Worm (Caenorhabditis elegans) whole organism, L3 larva: ENCODE measurements around the gene nhr-91.

Experiments
- R02D3.7 ChIP-seq: fragments of 150-350 bp; optimal IDR thresholded peaks from 2 replicates; lab custom pipeline; 2014; ENCODE audit warnings: missing biosample characterization, missing genetic modification characterization
- ZK546.5 ChIP-seq: sonication (generic microtip); optimal IDR thresholded peaks from 2 replicates; lab custom pipeline; 2017; ENCODE audit warnings: missing biosample characterization, missing genetic modification characterization
- aly-2 ChIP-seq: fragments of 150-350 bp; optimal IDR thresholded peaks from 2 replicates; lab custom pipeline; 2014; ENCODE audit warnings: missing biosample characterization, missing genetic modification characterization
- ama-1 ChIP-seq: fragments of 150-350 bp; optimal IDR thresholded peaks from 2 replicates; lab custom pipeline; 2018
- ceh-16 ChIP-seq: sonication (generic microtip); optimal IDR thresholded peaks from 2 replicates; lab custom pipeline; 2017; ENCODE audit warnings: missing biosample characterization, missing genetic modification characterization
- ceh-28 ChIP-seq: fragments of 150-350 bp; optimal IDR thresholded peaks from 2 replicates; lab custom pipeline; 2014; ENCODE audit warnings: missing biosample characterization, missing genetic modification reagents, missing genetic modification characterization
- ceh-82 ChIP-seq: fragments of 150-350 bp; optimal IDR thresholded peaks from 2 replicates; lab custom pipeline; 2014; ENCODE audit warnings: missing biosample characterization, missing genetic modification characterization
- ceh-9 ChIP-seq: sonication (generic microtip); optimal IDR thresholded peaks from 2 replicates; lab custom pipeline; 2018; ENCODE audit warnings: missing biosample characterization, missing genetic modification characterization
- egl-5 ChIP-seq: fragments of 150-350 bp; optimal IDR thresholded peaks from 2 replicates; lab custom pipeline; 2017; ENCODE audit warnings: missing biosample characterization, missing genetic modification reagents, missing genetic modification characterization, inconsistent platforms
- elt-1 ChIP-seq: fragments of 150-350 bp; optimal IDR thresholded peaks from 2 replicates; lab custom pipeline; 2014; ENCODE audit warnings: missing biosample characterization, missing genetic modification characterization
- elt-2 ChIP-seq: sonication (generic microtip); optimal IDR thresholded peaks from 2 replicates; lab custom pipeline; 2016; ENCODE audit warnings: missing genetic modification reagents, mild to moderate bottlenecking, missing genetic modification characterization, missing compliant biosample characterization
- eor-1 ChIP-seq, 2 experiments: fragments of 150-350 bp; optimal IDR thresholded peaks; 2 replicates each; lab custom pipeline; 2014 to 2018; ENCODE audit warnings: missing biosample characterization in 2 of 2, missing genetic modification characterization in 2 of 2
- fkh-10 ChIP-seq: sonication (generic microtip); optimal IDR thresholded peaks from 2 replicates; lab custom pipeline; 2017; ENCODE audit warnings: missing biosample characterization, missing genetic modification reagents, missing genetic modification characterization
- fkh-2 ChIP-seq: fragments of 150-350 bp; optimal IDR thresholded peaks from 2 replicates; lab custom pipeline; 2014; ENCODE audit warnings: missing biosample characterization, missing genetic modification reagents, missing genetic modification characterization
- fos-1 ChIP-seq: fragments of 150-350 bp; optimal IDR thresholded peaks from 2 replicates; lab custom pipeline; 2014; ENCODE audit warnings: missing biosample characterization, missing genetic modification characterization
- hmg-11 ChIP-seq: sonication (generic microtip); optimal IDR thresholded peaks from 2 replicates; lab custom pipeline; 2016; ENCODE audit warnings: missing genetic modification characterization, missing compliant biosample characterization
- jun-1 ChIP-seq: fragments of 150-350 bp; optimal IDR thresholded peaks from 2 replicates; lab custom pipeline; 2014; ENCODE audit warnings: missing biosample characterization, missing genetic modification reagents, missing genetic modification characterization
- lin-15B ChIP-seq: fragments of 150-350 bp; optimal IDR thresholded peaks from 2 replicates; lab custom pipeline; 2014; ENCODE audit warnings: missing biosample characterization, missing genetic modification characterization
- mdl-1 ChIP-seq: fragments of 150-350 bp; optimal IDR thresholded peaks from 2 replicates; lab custom pipeline; 2014; ENCODE audit warnings: missing biosample characterization, missing genetic modification characterization
- nfya-1 ChIP-seq: sonication (generic microtip); optimal IDR thresholded peaks from 2 replicates; lab custom pipeline; 2017; ENCODE audit warnings: missing genetic modification characterization, mild to moderate bottlenecking, missing compliant biosample characterization, antibody characterized with exemption, moderate library complexity; ENCODE audit not compliant: insufficient read depth
- nhr-11 ChIP-seq: fragments of 150-350 bp; optimal IDR thresholded peaks from 2 replicates; lab custom pipeline; 2014; ENCODE audit warnings: missing biosample characterization, missing genetic modification characterization
- nhr-23 ChIP-seq: fragments of 150-350 bp; optimal IDR thresholded peaks from 2 replicates; lab custom pipeline; 2014; ENCODE audit warnings: missing biosample characterization, missing genetic modification reagents, missing genetic modification characterization
- nhr-25 ChIP-seq: sonication (generic microtip); optimal IDR thresholded peaks from 2 replicates; lab custom pipeline; 2017; ENCODE audit warnings: missing biosample characterization, missing genetic modification characterization
- nhr-28 ChIP-seq: fragments of 150-350 bp; optimal IDR thresholded peaks from 2 replicates; lab custom pipeline; 2014; ENCODE audit warnings: missing biosample characterization, missing genetic modification characterization
- nhr-43 ChIP-seq: sonication (generic microtip); optimal IDR thresholded peaks from 2 replicates; lab custom pipeline; 2016; ENCODE audit warnings: mild to moderate bottlenecking, missing genetic modification characterization, missing compliant biosample characterization; ENCODE audit not compliant: poor library complexity, severe bottlenecking
- nhr-67 ChIP-seq: fragments of 150-350 bp; optimal IDR thresholded peaks from 2 replicates; lab custom pipeline; 2014; ENCODE audit warnings: missing biosample characterization, missing genetic modification characterization
- nhr-76 ChIP-seq: fragments of 150-350 bp; sonication (generic microtip); optimal IDR thresholded peaks from 5 replicates; lab custom pipeline; 2014; ENCODE audit warnings: missing biosample characterization, missing genetic modification characterization
- nhr-77 ChIP-seq: fragments of 150-350 bp; optimal IDR thresholded peaks from 2 replicates; lab custom pipeline; 2014; ENCODE audit warnings: missing biosample characterization, missing genetic modification characterization
- pqm-1 ChIP-seq: fragments of 150-350 bp; optimal IDR thresholded peaks from 2 replicates; lab custom pipeline; 2017; ENCODE audit warnings: missing biosample characterization, missing genetic modification characterization, inconsistent platforms
- sea-2 ChIP-seq: fragments of 150-350 bp; sonication (generic microtip); optimal IDR thresholded peaks from 4 replicates; lab custom pipeline; 2014; ENCODE audit warnings: missing biosample characterization, missing genetic modification reagents, missing genetic modification characterization
- skn-1 ChIP-seq: fragments of 150-350 bp; optimal IDR thresholded peaks from 2 replicates; lab custom pipeline; 2014; ENCODE audit warnings: missing biosample characterization, missing genetic modification characterization
- snpc-4 ChIP-seq: fragments of 150-350 bp; optimal IDR thresholded peaks from 2 replicates; lab custom pipeline; 2014; ENCODE audit warnings: missing biosample characterization, missing genetic modification characterization
- tbx-2 ChIP-seq: sonication (generic microtip); optimal IDR thresholded peaks from 2 replicates; lab custom pipeline; 2016; ENCODE audit warnings: mild to moderate bottlenecking, missing genetic modification characterization, missing compliant biosample characterization
- unc-62 ChIP-seq: fragments of 150-350 bp; sonication (generic microtip); optimal IDR thresholded peaks from 4 replicates; lab custom pipeline; 2014; ENCODE audit warnings: missing biosample characterization, missing genetic modification reagents, missing genetic modification characterization
- zag-1 ChIP-seq: fragments of 150-350 bp; optimal IDR thresholded peaks from 2 replicates; lab custom pipeline; 2014; ENCODE audit warnings: missing biosample characterization, missing genetic modification characterization
- ztf-4 ChIP-seq: fragments of 150-350 bp; optimal IDR thresholded peaks from 2 replicates; lab custom pipeline; 2014; ENCODE audit warnings: missing biosample characterization, missing genetic modification characterization

nhr-91 gene

DNA sequence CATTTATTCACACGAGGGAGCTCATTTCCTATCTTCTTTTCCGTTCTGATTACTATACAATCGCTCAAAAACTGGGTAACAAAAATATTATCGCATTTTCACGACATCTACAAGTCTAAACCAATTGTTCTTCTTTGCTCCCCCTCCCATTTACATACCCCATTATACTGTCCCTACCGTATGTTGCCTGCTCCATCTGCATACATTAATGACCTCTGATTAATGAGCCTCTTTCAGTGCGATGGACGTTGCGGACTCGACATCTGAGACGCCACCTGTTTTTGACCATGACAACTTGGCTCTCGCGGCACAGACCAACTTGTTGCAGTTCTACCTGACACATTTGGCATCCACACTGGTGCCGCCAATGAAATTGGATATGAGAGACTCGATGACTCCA, at the start of gene nhr-91:
Gene nhr-91 (plus strand): TSS at position 232 of the 400 bp plus-strand sequence.
- TF ChIP-seq fkh-2 (tag; lab: Kevin White, UChicago) = no peak
- no peak for TF ChIP-seq nhr-28 (tag; lab: Kevin White, UChicago)
- TF ChIP-seq nfya-1 (tag; lab: Kevin White, UChicago) = no peak
- no peak for TF ChIP-seq skn-1
- no peak for TF ChIP-seq aly-2 (tag; lab: Kevin White, UChicago)
- TF ChIP-seq nhr-76 = no peak
- TF ChIP-seq nhr-67 (tag; lab: Kevin White, UChicago) = no peak
- TF ChIP-seq ama-1 (lab: Kevin White, UChicago) = no peak
- no peak for TF ChIP-seq nhr-77 (tag; lab: Kevin White, UChicago)
- TF ChIP-seq mdl-1 (tag; lab: Kevin White, UChicago) = no peak
- TF ChIP-seq ceh-16 = no peak

DNA sequence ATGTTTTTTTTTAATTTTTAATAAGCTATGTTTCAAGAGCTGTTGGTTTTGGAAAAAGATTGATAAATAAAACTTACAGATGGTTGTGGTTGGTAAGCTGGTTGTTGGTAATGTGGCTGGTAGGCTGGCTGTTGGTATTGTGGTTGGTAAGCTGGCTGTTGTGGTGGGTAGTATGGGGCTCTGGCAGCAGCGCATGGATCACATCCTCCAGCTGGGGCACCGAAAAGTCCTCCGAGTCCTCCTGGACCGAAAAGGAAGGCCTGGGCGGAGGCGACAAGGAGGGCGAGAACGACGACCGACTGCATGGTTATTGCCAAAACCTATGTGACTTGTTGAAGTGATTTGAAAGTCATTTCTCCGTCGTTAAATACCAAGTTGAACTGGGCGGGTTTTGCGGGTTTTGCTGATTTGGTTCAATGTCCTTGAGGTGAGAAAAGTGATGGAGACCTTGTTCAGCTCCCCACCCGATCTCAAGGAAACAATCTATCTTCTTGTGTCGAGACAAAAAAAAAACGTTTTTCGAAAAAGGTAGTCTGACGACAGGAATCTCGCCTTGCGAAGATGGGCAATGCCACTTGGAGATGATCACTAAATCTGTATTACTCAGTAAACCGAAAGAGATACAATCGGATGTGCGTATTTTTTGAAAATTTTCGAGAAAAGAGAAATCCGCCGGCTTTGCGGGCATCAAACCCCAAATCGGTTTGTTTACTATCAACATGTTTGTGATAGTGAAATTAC, 49.1 kb upstream of the nhr-91 start, which contains the start of gene F46F2.3:
Gene F46F2.3 (minus strand): TSS at position 341 of the 741 bp plus-strand sequence.
- peak; percentile 45 for TF ChIP-seq nhr-25 (tag; lab: Kevin White, UChicago)
- no peak for TF ChIP-seq ZK546.5 (tag; lab: Kevin White, UChicago)
- TF ChIP-seq fkh-2 (tag; lab: Kevin White, UChicago) = no peak
- TF ChIP-seq nhr-67 (tag; lab: Kevin White, UChicago) = no peak
- no peak for TF ChIP-seq fkh-10 (GFP tag; lab: Kevin White, UChicago)

DNA sequence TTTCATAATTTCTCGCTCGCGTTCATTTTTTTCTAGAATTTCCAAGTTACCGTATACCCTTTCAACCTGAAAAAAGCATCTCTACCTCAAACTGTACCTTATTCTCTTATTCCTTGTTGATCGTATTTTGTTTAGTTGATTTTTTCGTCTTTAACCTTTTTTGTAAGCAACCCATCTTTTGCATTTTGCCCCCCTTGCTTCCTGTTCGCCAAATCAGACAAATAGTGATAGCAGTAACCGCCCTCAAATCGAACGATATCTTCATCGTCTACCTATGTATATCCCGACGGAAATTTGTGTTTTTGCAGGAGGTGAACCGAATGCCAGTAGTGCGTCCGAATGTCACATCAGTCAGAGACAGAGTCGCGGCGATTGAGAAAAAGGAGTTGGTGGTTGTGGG, 46.7 kb upstream of the nhr-91 start, which contains the start of gene F46F2.5:
Gene F46F2.5 (plus strand): TSS at position 301 of the 400 bp plus-strand sequence.
- TF ChIP-seq nhr-76 (no peak), tbx-2 (tag; lab: Kevin White, UChicago) (no peak), eor-1 (tag; optimal IDR thresholded peaks at IDR 0.05; lab: Kevin White, UChicago) (no peak), nhr-11 (tag; lab: Kevin White, UChicago) (no peak), R02D3.7 (tag; lab: Kevin White, UChicago) (no peak), ceh-28 (tag; lab: Kevin White, UChicago) (no peak), lin-15B (no peak), skn-1 (no peak), ztf-4 (tag; lab: Kevin White, UChicago) (no peak), nhr-28 (tag; lab: Kevin White, UChicago) (no peak), pqm-1 (tag; lab: Kevin White, UChicago) (no peak), mdl-1 (tag; lab: Kevin White, UChicago) (no peak), fos-1 (tag; lab: Kevin White, UChicago) (no peak), elt-2 (tag; lab: Kevin White, UChicago) (no peak), ceh-16 (no peak), zag-1 (tag; lab: Kevin White, UChicago) (no peak)

DNA sequence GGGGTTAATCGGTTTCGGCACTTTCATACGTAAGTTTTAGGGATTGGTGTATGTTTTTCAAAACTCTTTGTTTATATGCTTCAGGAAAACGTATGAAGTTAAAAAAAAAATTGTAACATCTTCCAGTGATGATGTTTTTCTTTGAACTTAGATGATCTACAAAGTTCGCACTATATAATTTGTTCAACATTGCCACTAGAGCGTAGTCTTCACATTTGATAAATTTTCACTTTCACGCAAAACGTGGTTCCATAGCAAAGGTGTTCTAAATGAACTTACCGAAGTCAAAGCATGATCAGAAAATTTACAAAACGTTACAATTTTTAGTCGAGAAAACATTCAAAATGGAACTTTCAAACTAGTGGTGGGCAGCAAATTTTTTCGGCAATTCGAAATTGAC, 46.3 kb upstream of the nhr-91 start:
- no peak for TF ChIP-seq nhr-11 (tag; lab: Kevin White, UChicago)
- TF ChIP-seq nhr-43 (tag; lab: Kevin White, UChicago) = no peak
- TF ChIP-seq nhr-23 (tag; lab: Kevin White, UChicago) = no peak
- no peak for TF ChIP-seq ceh-28 (tag; lab: Kevin White, UChicago)
- TF ChIP-seq jun-1 = no peak
- TF ChIP-seq ztf-4 (tag; lab: Kevin White, UChicago) = no peak
- TF ChIP-seq aly-2 (tag; lab: Kevin White, UChicago) = no peak
- TF ChIP-seq ceh-9 (tag; lab: Kevin White, UChicago) = no peak
- TF ChIP-seq nhr-28 (tag; lab: Kevin White, UChicago) = no peak
- TF ChIP-seq hmg-11 (tag; lab: Kevin White, UChicago) = no peak
- TF ChIP-seq zag-1 (tag; lab: Kevin White, UChicago) = no peak
- no peak for TF ChIP-seq elt-1 (tag; lab: Kevin White, UChicago)
- TF ChIP-seq egl-5 (tag; lab: Kevin White, UChicago) = no peak
- TF ChIP-seq sea-2 (GFP tag; lab: Kevin White, UChicago) = no peak
- TF ChIP-seq lin-15B = no peak
- TF ChIP-seq snpc-4 (tag; lab: Kevin White, UChicago) = no peak
- no peak for TF ChIP-seq fkh-10 (GFP tag; lab: Kevin White, UChicago)
- no peak for TF ChIP-seq unc-62 (GFP tag; lab: Kevin White, UChicago)
- no peak for TF ChIP-seq ceh-82
- TF ChIP-seq, all 47 proteins: peak for 0
